Fruit fly (Drosophila melanogaster) whole organism, embryonic: ENCODE data around the gene BORCS6.
A peak's percentile ranks its signal among the peaks of the same experiment; 100 is the strongest.

ENCODE experiments used
- Antp ChIP-seq: fragments of 200-800 bp; sonication (Bioruptor generic); optimal IDR thresholded peaks from 3 replicates; lab custom pipeline; 2016; ENCODE audit warnings: missing biosample characterization, missing genetic modification characterization
- B-H1 ChIP-seq: fragments of 200-800 bp; sonication (Bioruptor generic); IDR thresholded peaks from 3 replicates; pipeline ENCODE4 v1.3.6; 2022; ENCODE audit warnings: missing biosample characterization, missing genetic modification characterization
- Blimp-1 ChIP-seq: fragments of 200-800 bp; sonication (Bioruptor generic); optimal IDR thresholded peaks from 3 replicates; lab custom pipeline; 2018; ENCODE audit warnings: missing biosample characterization, missing genetic modification characterization, mild to moderate bottlenecking, moderate library complexity, missing genetic modification reagents
- CG10321 ChIP-seq: fragments of 200-800 bp; sonication (Bioruptor generic); IDR thresholded peaks from 2 replicates; pipeline ENCODE4 v1.3.6; 2022; ENCODE audit warnings: missing biosample characterization, missing genetic modification characterization
- CG11085 ChIP-seq: fragments of 200-800 bp; sonication (Bioruptor generic); IDR thresholded peaks from 2 replicates; pipeline ENCODE4 v1.3.6; 2022; ENCODE audit warnings: missing biosample characterization, missing genetic modification characterization
- CG11504 ChIP-seq: fragments of 200-800 bp; sonication (Bioruptor generic); optimal IDR thresholded peaks from 3 replicates; lab custom pipeline; 2019; ENCODE audit warnings: missing biosample characterization, mild to moderate bottlenecking, missing genetic modification characterization, moderate library complexity
- CG11695 ChIP-seq: fragments of 200-800 bp; sonication (Bioruptor generic); IDR thresholded peaks from 3 replicates; pipeline ENCODE4 v1.3.6; 2022; ENCODE audit warnings: missing biosample characterization, missing genetic modification characterization
- CG12155 ChIP-seq: fragments of 200-800 bp; sonication (Bioruptor generic); optimal IDR thresholded peaks from 3 replicates; lab custom pipeline; 2016; ENCODE audit warnings: missing biosample characterization, missing genetic modification characterization
- CG13894 ChIP-seq: fragments of 200-800 bp; sonication (Bioruptor generic); optimal IDR thresholded peaks from 3 replicates; lab custom pipeline; 2018; ENCODE audit warnings: missing biosample characterization, mild to moderate bottlenecking, missing genetic modification characterization, moderate library complexity
- CG15073 ChIP-seq: fragments of 200-800 bp; sonication (Bioruptor generic); optimal IDR thresholded peaks from 2 replicates; lab custom pipeline; 2016; ENCODE audit warnings: missing biosample characterization, missing genetic modification characterization
- CG16863 ChIP-seq: fragments of 200-800 bp; sonication (Bioruptor generic); optimal IDR thresholded peaks from 3 replicates; lab custom pipeline; 2016; ENCODE audit warnings: missing biosample characterization, missing genetic modification characterization
- CG17359 ChIP-seq: fragments of 200-800 bp; sonication (Bioruptor generic); optimal IDR thresholded peaks from 3 replicates; lab custom pipeline; 2018; ENCODE audit warnings: missing biosample characterization, mild to moderate bottlenecking, missing genetic modification characterization, moderate library complexity
- CG2129 ChIP-seq: fragments of 200-800 bp; sonication (Bioruptor generic); IDR thresholded peaks from 2 replicates; pipeline ENCODE4 v1.3.6; 2022; ENCODE audit warnings: missing biosample characterization, missing genetic modification characterization; ENCODE audit not compliant: partially characterized antibody
- CG3163 ChIP-seq: fragments of 200-800 bp; sonication (Bioruptor generic); optimal IDR thresholded peaks from 3 replicates; lab custom pipeline; 2016; ENCODE audit warnings: missing biosample characterization, missing genetic modification characterization
- CG34422 ChIP-seq: fragments of 200-800 bp; sonication (Bioruptor generic); IDR thresholded peaks from 3 replicates; pipeline ENCODE4 v1.3.6; 2022; ENCODE audit warnings: missing biosample characterization, missing genetic modification characterization
- CG3847 ChIP-seq: fragments of 200-800 bp; sonication (Bioruptor generic); IDR thresholded peaks from 2 replicates; pipeline ENCODE4 v1.3.6; 2022; ENCODE audit warnings: missing biosample characterization, missing genetic modification characterization
- CG4282 ChIP-seq: fragments of 200-800 bp; sonication (Bioruptor generic); optimal IDR thresholded peaks from 2 replicates; lab custom pipeline; 2016; ENCODE audit warnings: missing biosample characterization, missing genetic modification characterization
- CG4730 ChIP-seq: fragments of 200-800 bp; sonication (Bioruptor generic); IDR thresholded peaks from 2 replicates; pipeline ENCODE4 v1.3.6; 2022; ENCODE audit warnings: missing biosample characterization, missing genetic modification characterization
- CG6683 ChIP-seq: fragments of 200-800 bp; sonication (Bioruptor generic); optimal IDR thresholded peaks from 2 replicates; lab custom pipeline; 2017; ENCODE audit warnings: missing biosample characterization, mild to moderate bottlenecking, missing genetic modification characterization, missing genetic modification reagents
- CG6689 ChIP-seq: fragments of 200-800 bp; sonication (Bioruptor generic); IDR thresholded peaks from 2 replicates; pipeline ENCODE4 v1.3.6; 2022; ENCODE audit warnings: missing biosample characterization, missing genetic modification characterization
- CG8388 ChIP-seq: fragments of 200-800 bp; sonication (Bioruptor generic); optimal IDR thresholded peaks from 2 replicates; lab custom pipeline; 2019; ENCODE audit warnings: missing biosample characterization, mild to moderate bottlenecking, missing genetic modification characterization, moderate library complexity
- CG9437 ChIP-seq: fragments of 200-800 bp; sonication (Bioruptor generic); optimal IDR thresholded peaks from 2 replicates; lab custom pipeline; 2018; ENCODE audit warnings: missing biosample characterization, mild to moderate bottlenecking, missing genetic modification characterization
- Drgx ChIP-seq: fragments of 200-800 bp; sonication (Bioruptor generic); IDR thresholded peaks from 2 replicates; pipeline ENCODE4 v1.3.6; 2022; ENCODE audit warnings: missing biosample characterization, missing genetic modification characterization
- Fer2 ChIP-seq: fragments of 200-800 bp; sonication (Bioruptor generic); optimal IDR thresholded peaks from 2 replicates; lab custom pipeline; 2018; ENCODE audit warnings: missing biosample characterization, mild to moderate bottlenecking, missing genetic modification characterization, moderate library complexity
- MESR4 ChIP-seq: fragments of 200-800 bp; sonication (Bioruptor generic); optimal IDR thresholded peaks from 2 replicates; lab custom pipeline; 2018; ENCODE audit warnings: missing biosample characterization, mild to moderate bottlenecking, missing genetic modification characterization, moderate library complexity
- Mad ChIP-seq: fragments of 200-800 bp; sonication (Bioruptor generic); optimal IDR thresholded peaks from 2 replicates; lab custom pipeline; 2016; ENCODE audit warnings: missing biosample characterization, missing genetic modification characterization
- Opbp ChIP-seq: fragments of 200-800 bp; sonication (Bioruptor generic); IDR thresholded peaks from 3 replicates; pipeline ENCODE4 v1.3.6; 2022; ENCODE audit warnings: missing biosample characterization, missing genetic modification characterization; ENCODE audit not compliant: partially characterized antibody
- Scr ChIP-seq: fragments of 200-800 bp; sonication (Bioruptor generic); IDR thresholded peaks from 2 replicates; pipeline ENCODE4 v1.3.6; 2022; ENCODE audit warnings: missing biosample characterization, missing genetic modification characterization; ENCODE audit not compliant: partially characterized antibody
- Xbp1 ChIP-seq: fragments of 200-800 bp; sonication (Bioruptor generic); optimal IDR thresholded peaks from 3 replicates; lab custom pipeline; 2016; ENCODE audit warnings: missing biosample characterization, mild to moderate bottlenecking, missing genetic modification characterization
- Xrp1 ChIP-seq: fragments of 200-800 bp; sonication (Bioruptor generic); IDR thresholded peaks from 2 replicates; pipeline ENCODE4 v1.3.6; 2022; ENCODE audit warnings: missing biosample characterization, missing genetic modification characterization
- az2 ChIP-seq: fragments of 200-800 bp; sonication (Bioruptor generic); optimal IDR thresholded peaks from 3 replicates; lab custom pipeline; 2016; ENCODE audit warnings: missing biosample characterization, missing genetic modification characterization
- caup ChIP-seq: fragments of 200-800 bp; sonication (Bioruptor generic); optimal IDR thresholded peaks from 3 replicates; lab custom pipeline; 2017; ENCODE audit warnings: missing biosample characterization, mild to moderate bottlenecking, missing genetic modification characterization, moderate library complexity; ENCODE audit not compliant: severe bottlenecking
- crp ChIP-seq, 2 experiments: fragments of 200-800 bp; sonication (Bioruptor generic); optimal IDR thresholded peaks; 2 replicates in 1 of 2; 3 replicates in 1 of 2; lab custom pipeline; 2017; ENCODE audit warnings: missing biosample characterization in 2 of 2, missing genetic modification characterization in 2 of 2, mild to moderate bottlenecking in 1 of 2, moderate library complexity in 1 of 2
- dati ChIP-seq: fragments of 200-800 bp; sonication (Bioruptor generic); IDR thresholded peaks from 2 replicates; pipeline ENCODE4 v1.3.6; 2022; ENCODE audit warnings: missing biosample characterization, missing genetic modification characterization
- disco-r ChIP-seq: fragments of 200-800 bp; sonication (Bioruptor generic); optimal IDR thresholded peaks from 2 replicates; lab custom pipeline; 2016; ENCODE audit warnings: missing biosample characterization, missing genetic modification characterization
- dmrt99B ChIP-seq: fragments of 200-800 bp; sonication (Bioruptor generic); optimal IDR thresholded peaks from 2 replicates; lab custom pipeline; 2018; ENCODE audit warnings: missing biosample characterization, mild to moderate bottlenecking, missing genetic modification characterization, moderate library complexity
- fd64A ChIP-seq: fragments of 200-800 bp; sonication (Bioruptor generic); optimal IDR thresholded peaks from 3 replicates; lab custom pipeline; 2018; ENCODE audit warnings: missing biosample characterization, mild to moderate bottlenecking, missing genetic modification characterization
- fu2 ChIP-seq: fragments of 200-800 bp; sonication (Bioruptor generic); optimal IDR thresholded peaks from 2 replicates; lab custom pipeline; 2016; ENCODE audit warnings: missing biosample characterization, missing genetic modification characterization
- gro ChIP-seq: fragments of 200-800 bp; sonication (Bioruptor generic); optimal IDR thresholded peaks from 2 replicates; lab custom pipeline; 2016; ENCODE audit warnings: missing biosample characterization, missing genetic modification characterization
- insv ChIP-seq, 2 experiments: fragments of 200-800 bp; sonication (Bioruptor generic); optimal IDR thresholded peaks; 3 replicates each; lab custom pipeline; 2016 to 2018; ENCODE audit warnings: missing biosample characterization in 2 of 2, missing genetic modification characterization in 2 of 2
- ken ChIP-seq: fragments of 200-800 bp; sonication (Bioruptor generic); IDR thresholded peaks from 3 replicates; pipeline ENCODE4 v1.3.6; 2022; ENCODE audit warnings: missing biosample characterization, missing genetic modification characterization
- luna ChIP-seq: fragments of 200-800 bp; sonication (Bioruptor generic); optimal IDR thresholded peaks from 2 replicates; lab custom pipeline; 2016; ENCODE audit warnings: missing biosample characterization, missing genetic modification characterization
- nerfin-1 ChIP-seq: fragments of 200-800 bp; sonication (Bioruptor generic); optimal IDR thresholded peaks from 3 replicates; lab custom pipeline; 2019; ENCODE audit warnings: missing biosample characterization, mild to moderate bottlenecking, missing genetic modification characterization, moderate library complexity
- peb ChIP-seq: fragments of 200-800 bp; sonication (Bioruptor generic); IDR thresholded peaks from 2 replicates; pipeline ENCODE4 v1.3.6; 2022; ENCODE audit warnings: missing biosample characterization, missing genetic modification characterization
- pho ChIP-seq: fragments of 200-800 bp; sonication (Bioruptor generic); optimal IDR thresholded peaks from 2 replicates; lab custom pipeline; 2016; ENCODE audit warnings: missing biosample characterization, missing genetic modification characterization
- repo ChIP-seq: fragments of 200-800 bp; sonication (Bioruptor generic); optimal IDR thresholded peaks from 2 replicates; lab custom pipeline; 2016; ENCODE audit warnings: missing biosample characterization, missing genetic modification characterization
- sens ChIP-seq: fragments of 200-800 bp; sonication (Bioruptor generic); peaks from one replicate; lab custom pipeline; 2016; ENCODE audit warnings: missing biosample characterization, missing genetic modification characterization
- stwl ChIP-seq: fragments of 200-800 bp; sonication (Bioruptor generic); optimal IDR thresholded peaks from 3 replicates; lab custom pipeline; 2018; ENCODE audit warnings: missing biosample characterization, mild to moderate bottlenecking, missing genetic modification characterization, moderate library complexity
- tgo ChIP-seq: fragments of 200-800 bp; sonication (Bioruptor generic); IDR thresholded peaks from 3 replicates; pipeline ENCODE4 v1.3.6; 2022; ENCODE audit warnings: missing biosample characterization, missing genetic modification characterization
- wdn ChIP-seq: fragments of 200-800 bp; sonication (Bioruptor generic); IDR thresholded peaks from 2 replicates; pipeline ENCODE4 v1.3.6; 2022; ENCODE audit warnings: missing biosample characterization, missing genetic modification characterization

The BORCS6 gene

dm6 chr3L:516948-517599, 23.6 kb upstream of the BORCS6 start:
- no peak for TF ChIP-seq CG6683
- peak; percentile 61 for TF ChIP-seq CG11504
- TF ChIP-seq wdn (GFP tag; lab: Robert Waterston, UW) = no peak
- peak; percentile 35; the same call in 1 of the 2 replicates for TF ChIP-seq peb (GFP tag; lab: Robert Waterston, UW)
- TF ChIP-seq CG34422 = peak; percentile 38; the same call in 2 of the 3 replicates
- TF ChIP-seq CG17359 (tag; lab: Kevin White, UChicago) = peak; percentile 71
- TF ChIP-seq Drgx (GFP tag; lab: Robert Waterston, UW) = peak; percentile 78
- TF ChIP-seq disco-r (GFP tag; lab: Kevin White, UChicago) = no peak
- TF ChIP-seq az2 (GFP tag; lab: Kevin White, UChicago) = peak; percentile 16
- no peak for TF ChIP-seq fu2 (GFP tag; lab: Kevin White, UChicago)
- TF ChIP-seq Xrp1 (GFP tag; lab: Robert Waterston, UW) = peak; percentile 67
- peak; percentile 15 for TF ChIP-seq CG9437 (GFP tag; lab: Kevin White, UChicago)
- TF ChIP-seq Xbp1 (GFP tag; lab: Kevin White, UChicago) = peak; percentile 6
- no peak for TF ChIP-seq dati (GFP tag; lab: Robert Waterston, UW)
- TF ChIP-seq CG11085 = no peak
- peak; percentile 12 for TF ChIP-seq fd64A (GFP tag; lab: Kevin White, UChicago)
- no peak for TF ChIP-seq Fer2 (tag; lab: Kevin White, UChicago)
- no peak for TF ChIP-seq CG10321 (GFP tag; lab: Robert Waterston, UW)
- no peak; the same call in 2 of the 3 replicates for TF ChIP-seq B-H1 (GFP tag; lab: Robert Waterston, UW)
- peak; percentile 77 for TF ChIP-seq ken
- TF ChIP-seq CG12155 (GFP tag; lab: Kevin White, UChicago) = no peak
- no peak for TF ChIP-seq CG4282 (GFP tag; lab: Kevin White, UChicago)
- no peak for TF ChIP-seq CG13894 (tag; lab: Kevin White, UChicago)
- peak; percentile 73 for TF ChIP-seq dmrt99B (tag; lab: Kevin White, UChicago)
- TF ChIP-seq CG2129 = no peak
- TF ChIP-seq CG11695 (GFP tag; lab: Robert Waterston, UW) = no peak
- peak; percentile 31 for TF ChIP-seq CG8388 (GFP tag; lab: Kevin White, UChicago)
- TF ChIP-seq crp (GFP tag; optimal IDR thresholded peaks at IDR 0.05; lab: Kevin White, UChicago) = no peak
- TF ChIP-seq stwl = no peak
- peak; percentile 34; the same call in 2 of the 3 replicates for TF ChIP-seq tgo (GFP tag; lab: Robert Waterston, UW)
- peak; percentile 57; the same call in 1 of the 2 replicates for TF ChIP-seq CG6689 (GFP tag; lab: Robert Waterston, UW)
- TF ChIP-seq Opbp (GFP tag; lab: Robert Waterston, UW) = no peak
- no peak for TF ChIP-seq CG3847
- peak; percentile 89 for TF ChIP-seq sens (GFP tag; lab: Kevin White, UChicago)
- TF ChIP-seq pho (GFP tag; lab: Kevin White, UChicago) = no peak
- no peak for TF ChIP-seq CG3163
- no peak for TF ChIP-seq repo (GFP tag; lab: Kevin White, UChicago)
- no peak for TF ChIP-seq Antp (GFP tag; lab: Kevin White, UChicago)
- peak; percentile 21 for TF ChIP-seq CG16863
- no peak for TF ChIP-seq gro
- TF ChIP-seq luna (GFP tag; lab: Kevin White, UChicago) = no peak
- no peak for TF ChIP-seq MESR4 (GFP tag; lab: Kevin White, UChicago)
- TF ChIP-seq Blimp-1 (GFP tag; lab: Kevin White, UChicago) = peak; percentile 46
- no peak for TF ChIP-seq Scr (GFP tag; lab: Robert Waterston, UW)
- peak; percentile 3 for TF ChIP-seq nerfin-1
- TF ChIP-seq caup (GFP tag; lab: Kevin White, UChicago) = no peak
- no peak for TF ChIP-seq CG15073 (GFP tag; lab: Kevin White, UChicago)
- no peak for TF ChIP-seq insv (GFP tag; optimal IDR thresholded peaks at IDR 0.05; lab: Kevin White, UChicago)
- no peak for TF ChIP-seq CG4730
- no peak for TF ChIP-seq Mad (GFP tag; lab: Kevin White, UChicago)
